Worm (Caenorhabditis elegans) whole organism, young adult: ENCODE data around the gene cox-17.

ENCODE experiments used
- B0019.2 ChIP-seq: fragments of 200-800 bp; sonication (Bioruptor generic); conservative IDR thresholded peaks from 2 replicates; pipeline ENCODE4 v1.3.6; 2022; ENCODE audit warnings: missing genetic modification reagents, missing genetic modification characterization, missing compliant biosample characterization
- B0261.1 ChIP-seq: sonication (generic microtip); optimal IDR thresholded peaks from 2 replicates; lab custom pipeline; 2016; ENCODE audit warnings: mild to moderate bottlenecking, missing genetic modification characterization, moderate library complexity, missing compliant biosample characterization
- F10E7.11 ChIP-seq: sonication (generic microtip); optimal IDR thresholded peaks from 2 replicates; lab custom pipeline; 2017; ENCODE audit warnings: mild to moderate bottlenecking, missing genetic modification characterization, moderate library complexity, missing compliant biosample characterization
- F22D6.2 ChIP-seq: sonication (generic microtip); optimal IDR thresholded peaks from 2 replicates; lab custom pipeline; 2016; ENCODE audit warnings: mild to moderate bottlenecking, missing genetic modification characterization, missing compliant biosample characterization
- F39B2.1 ChIP-seq: fragments of 200-800 bp; sonication (Bioruptor generic); IDR thresholded peaks from 2 replicates; pipeline ENCODE4 v1.3.6; 2022; ENCODE audit warnings: missing genetic modification reagents, missing genetic modification characterization, missing compliant biosample characterization
- F57C9.4 ChIP-seq: sonication (generic microtip); optimal IDR thresholded peaks from 2 replicates; lab custom pipeline; 2017; ENCODE audit warnings: mild to moderate bottlenecking, missing genetic modification characterization, missing compliant biosample characterization
- K12H6.12 ChIP-seq: fragments of 200-800 bp; sonication (Bioruptor generic); optimal IDR thresholded peaks from 2 replicates; lab custom pipeline; 2018; ENCODE audit warnings: mild to moderate bottlenecking, missing genetic modification characterization, missing compliant biosample characterization
- T07F8.4 ChIP-seq: sonication (generic microtip); optimal IDR thresholded peaks from 2 replicates; lab custom pipeline; 2016; ENCODE audit warnings: mild to moderate bottlenecking, missing genetic modification characterization, moderate library complexity, missing compliant biosample characterization
- T26A5.8 ChIP-seq: sonication (generic microtip); optimal IDR thresholded peaks from 2 replicates; lab custom pipeline; 2016; ENCODE audit warnings: missing genetic modification characterization, missing compliant biosample characterization
- Y56A3A.18 ChIP-seq: fragments of 200-800 bp; sonication (Bioruptor generic); IDR thresholded peaks from 2 replicates; pipeline ENCODE4 v1.3.6; 2022; ENCODE audit warnings: missing genetic modification reagents, missing genetic modification characterization, missing compliant biosample characterization
- Y67H2A.10 ChIP-seq: fragments of 200-800 bp; sonication (Bioruptor generic); conservative IDR thresholded peaks from 2 replicates; pipeline ENCODE4 v1.3.6; 2022; ENCODE audit warnings: missing genetic modification reagents, missing genetic modification characterization, missing compliant biosample characterization
- Y95B8A.8 ChIP-seq: fragments of 200-800 bp; sonication (Bioruptor generic); IDR thresholded peaks from 2 replicates; pipeline ENCODE4 v1.3.6; 2022; ENCODE audit warnings: missing genetic modification reagents, missing genetic modification characterization, missing compliant biosample characterization
- ZK185.1 ChIP-seq: sonication (generic microtip); optimal IDR thresholded peaks from 2 replicates; lab custom pipeline; 2016; ENCODE audit warnings: mild to moderate bottlenecking, missing genetic modification characterization, missing compliant biosample characterization; ENCODE audit not compliant: poor library complexity, severe bottlenecking
- atf-7 ChIP-seq: sonication (generic microtip); optimal IDR thresholded peaks from 2 replicates; lab custom pipeline; 2017; ENCODE audit warnings: mild to moderate bottlenecking, missing genetic modification characterization, missing compliant biosample characterization
- athp-1 ChIP-seq: sonication (generic microtip); optimal IDR thresholded peaks from 2 replicates; lab custom pipeline; 2017; ENCODE audit warnings: mild to moderate bottlenecking, missing genetic modification characterization, missing compliant biosample characterization
- attf-3 ChIP-seq: fragments of 200-800 bp; sonication (Bioruptor generic); conservative IDR thresholded peaks from 2 replicates; pipeline ENCODE4 v1.3.6; 2022; ENCODE audit warnings: missing genetic modification reagents, missing genetic modification characterization, missing compliant biosample characterization
- cebp-1 ChIP-seq, 2 experiments: fragments of 200-800 bp in 1 of 2; sonication (Bioruptor generic) in 1 of 2; sonication (generic microtip) in 1 of 2; IDR thresholded peaks in 1 of 2; optimal IDR thresholded peaks in 1 of 2; 2 replicates each; pipeline versions ENCODE4 v1.3.6 to Lab custom; 2017 to 2022; ENCODE audit warnings: missing compliant biosample characterization in 2 of 2, missing genetic modification characterization in 2 of 2, mild to moderate bottlenecking in 1 of 2, missing genetic modification reagents in 1 of 2, moderate library complexity in 1 of 2
- ceh-100 ChIP-seq: fragments of 200-800 bp; sonication (Bioruptor generic); IDR thresholded peaks from 2 replicates; pipeline ENCODE4 v1.3.6; 2022; ENCODE audit warnings: missing genetic modification reagents, missing genetic modification characterization, missing compliant biosample characterization
- ceh-79 ChIP-seq: sonication (generic microtip); optimal IDR thresholded peaks from 2 replicates; lab custom pipeline; 2017; ENCODE audit warnings: mild to moderate bottlenecking, missing genetic modification characterization, missing compliant biosample characterization
- dox-1 ChIP-seq: fragments of 200-800 bp; sonication (Bioruptor generic); IDR thresholded peaks from 2 replicates; pipeline ENCODE4 v1.3.6; 2022; ENCODE audit warnings: missing genetic modification reagents, missing genetic modification characterization, missing compliant biosample characterization
- dpl-1 ChIP-seq: fragments of 150-350 bp; optimal IDR thresholded peaks from 2 replicates; lab custom pipeline; 2014; ENCODE audit warnings: missing biosample characterization, missing genetic modification reagents, missing genetic modification characterization
- efl-1 ChIP-seq: fragments of 150-350 bp; optimal IDR thresholded peaks from 2 replicates; lab custom pipeline; 2014; ENCODE audit warnings: missing biosample characterization, missing genetic modification reagents, missing genetic modification characterization
- egl-18 ChIP-seq: fragments of 200-800 bp; sonication (Bioruptor generic); IDR thresholded peaks from 2 replicates; pipeline ENCODE4 v1.3.6; 2022; ENCODE audit warnings: missing genetic modification reagents, missing genetic modification characterization, missing compliant biosample characterization
- egl-44 ChIP-seq: fragments of 200-800 bp; sonication (Bioruptor generic); IDR thresholded peaks from 2 replicates; pipeline ENCODE4 v1.3.6; 2022; ENCODE audit warnings: missing genetic modification reagents, missing genetic modification characterization, missing compliant biosample characterization
- him-1 ChIP-seq: sonication (generic microtip); optimal IDR thresholded peaks from 2 replicates; lab custom pipeline; 2016; ENCODE audit warnings: missing genotype, missing genetic modification reagents, missing genetic modification characterization, missing compliant biosample characterization
- hlh-12 ChIP-seq: sonication (generic microtip); optimal IDR thresholded peaks from 2 replicates; lab custom pipeline; 2016; ENCODE audit warnings: missing genetic modification characterization, missing compliant biosample characterization
- hmg-1.2 ChIP-seq: fragments of 200-800 bp; sonication (Bioruptor generic); IDR thresholded peaks from 2 replicates; pipeline ENCODE4 v1.3.6; 2022; ENCODE audit warnings: missing genetic modification reagents, missing genetic modification characterization, missing compliant biosample characterization
- hmg-20 ChIP-seq: fragments of 200-800 bp; sonication (Bioruptor generic); IDR thresholded peaks from 2 replicates; pipeline ENCODE4 v1.3.6; 2022; ENCODE audit warnings: missing genetic modification reagents, missing genetic modification characterization, missing compliant biosample characterization
- lin-35 ChIP-seq, 3 experiments: fragments of 150-350 bp in 2 of 3; sonication (generic microtip) in 1 of 3; optimal IDR thresholded peaks; 2 replicates each; lab custom pipeline; 2014 to 2018; ENCODE audit warnings: missing biosample characterization in 3 of 3, missing genetic modification characterization in 3 of 3, missing genetic modification reagents in 3 of 3
- lin-40 ChIP-seq: sonication (generic microtip); optimal IDR thresholded peaks from 2 replicates; lab custom pipeline; 2016; ENCODE audit warnings: missing genetic modification characterization, mild to moderate bottlenecking, missing compliant biosample characterization, missing genotype, missing genetic modification reagents
- madf-6 ChIP-seq: fragments of 200-800 bp; sonication (Bioruptor generic); IDR thresholded peaks from 2 replicates; pipeline ENCODE4 v1.3.6; 2022; ENCODE audit warnings: missing genetic modification reagents, missing genetic modification characterization, missing compliant biosample characterization
- mel-28 ChIP-seq: sonication (generic microtip); optimal IDR thresholded peaks from 2 replicates; lab custom pipeline; 2016; ENCODE audit warnings: borderline replicate concordance, mild to moderate bottlenecking, missing genetic modification characterization, missing compliant biosample characterization
- mxl-1 ChIP-seq: sonication (generic microtip); optimal IDR thresholded peaks from 2 replicates; lab custom pipeline; 2016; ENCODE audit warnings: missing genetic modification characterization, missing compliant biosample characterization
- nfyb-1 ChIP-seq: fragments of 200-800 bp; sonication (Bioruptor generic); IDR thresholded peaks from 2 replicates; pipeline ENCODE4 v1.3.6; 2022; ENCODE audit warnings: missing genetic modification reagents, missing genetic modification characterization, missing compliant biosample characterization
- pbrm-1 ChIP-seq: fragments of 200-800 bp; sonication (Bioruptor generic); IDR thresholded peaks from 2 replicates; pipeline ENCODE4 v1.3.6; 2022; ENCODE audit warnings: missing genetic modification reagents, missing genetic modification characterization, missing compliant biosample characterization
- snpc-1.1 ChIP-seq: sonication (generic microtip); optimal IDR thresholded peaks from 2 replicates; lab custom pipeline; 2017; ENCODE audit warnings: missing genetic modification characterization, mild to moderate bottlenecking, missing compliant biosample characterization, antibody characterized with exemption, moderate library complexity, missing genotype, missing genetic modification reagents; ENCODE audit not compliant: insufficient read depth
- somi-1 ChIP-seq: fragments of 200-800 bp; sonication (Bioruptor generic); optimal IDR thresholded peaks from 2 replicates; lab custom pipeline; 2018; ENCODE audit warnings: mild to moderate bottlenecking, missing genetic modification characterization, missing compliant biosample characterization
- tbp1 ChIP-seq: fragments of 200-800 bp; sonication (Bioruptor generic); optimal IDR thresholded peaks from 2 replicates; lab custom pipeline; 2018; ENCODE audit warnings: mild to moderate bottlenecking, missing genetic modification characterization, missing compliant biosample characterization
- tbx-9 ChIP-seq: sonication (generic microtip); optimal IDR thresholded peaks from 2 replicates; lab custom pipeline; 2016; ENCODE audit warnings: borderline replicate concordance, missing genetic modification characterization, inconsistent platforms, missing compliant biosample characterization
- zim-3 ChIP-seq: sonication (generic microtip); optimal IDR thresholded peaks from 2 replicates; lab custom pipeline; 2017; ENCODE audit warnings: mild to moderate bottlenecking, missing genetic modification characterization, moderate library complexity, missing compliant biosample characterization

The cox-17 gene

ce11 chrIII:189280-189679, 1.5 kb upstream of the cox-17 start:
- TF ChIP-seq ceh-100 (GFP tag; lab: Robert Waterston, UW) (no peak), cebp-1 (GFP tag; IDR thresholded peaks at IDR 0.05; lab: Robert Waterston, UW) (no peak), cebp-1 (tag; optimal IDR thresholded peaks at IDR 0.05; lab: Kevin White, UChicago) (peak; percentile 79)

- TF ChIP-seq F39B2.1 (GFP tag; lab: Robert Waterston, UW) = no peak
- TF ChIP-seq Y95B8A.8 (GFP tag; lab: Robert Waterston, UW) = no peak
- TF ChIP-seq K12H6.12 (tag; lab: Kevin White, UChicago) = no peak
- TF ChIP-seq dox-1 (GFP tag; lab: Robert Waterston, UW) = no peak
- TF ChIP-seq dpl-1 = no peak
- TF ChIP-seq mel-28 = no peak
- no peak for TF ChIP-seq tbp1 (GFP tag; lab: Kevin White, UChicago)
- no peak for TF ChIP-seq hmg-20 (GFP tag; lab: Robert Waterston, UW)
- no peak for TF ChIP-seq mxl-1 (tag; lab: Kevin White, UChicago)
- TF ChIP-seq F57C9.4 (tag; lab: Kevin White, UChicago) = no peak
- no peak for TF ChIP-seq Y67H2A.10 (GFP tag; lab: Robert Waterston, UW)
- TF ChIP-seq Y56A3A.18 (GFP tag; lab: Robert Waterston, UW) = no peak
- TF ChIP-seq hlh-12 (tag; lab: Kevin White, UChicago) = no peak
- no peak for TF ChIP-seq lin-40 (tag; lab: Kevin White, UChicago)
- TF ChIP-seq F10E7.11 (tag; lab: Kevin White, UChicago) = no peak
- TF ChIP-seq nfyb-1 (GFP tag; lab: Robert Waterston, UW) = no peak
- TF ChIP-seq zim-3 (tag; lab: Kevin White, UChicago) = no peak
- TF ChIP-seq, all 124 proteins: peak for 0
These were observed 1.0 kb downstream of the cox-17 start, which contains the start of gene sec-20 for ce11 chrIII:191803-192202. TSS of gene sec-20 (plus strand) at chrIII:192103.

- TF ChIP-seq Y95B8A.8 (GFP tag; lab: Robert Waterston, UW) (no peak), B0261.1 (no peak), egl-44 (GFP tag; lab: Robert Waterston, UW) (no peak), ceh-79 (tag; lab: Kevin White, UChicago) (no peak), ceh-100 (GFP tag; lab: Robert Waterston, UW) (no peak), pbrm-1 (GFP tag; lab: Robert Waterston, UW) (no peak), somi-1 (GFP tag; lab: Kevin White, UChicago) (no peak)
These were observed 3.4 kb downstream of the cox-17 start, which contains the start of gene F40G9.17 for ce11 chrIII:194160-194559. TSS of gene F40G9.17 (plus strand) at chrIII:194460.

- 0 out of 2 replicates have a peak, but pooled peaks have one; percentile 10 for TF ChIP-seq madf-6 (GFP tag; lab: Robert Waterston, UW)
- no peak for TF ChIP-seq dpl-1
These were observed 13.2 kb downstream of the cox-17 start for ce11 chrIII:203953-204352.

- no peak for TF ChIP-seq F22D6.2
- TF ChIP-seq atf-7 = no peak
- no peak for TF ChIP-seq tbx-9
- TF ChIP-seq T26A5.8 (tag; lab: Kevin White, UChicago) = no peak
- no peak for TF ChIP-seq egl-18 (GFP tag; lab: Robert Waterston, UW)
- no peak for TF ChIP-seq him-1 (tag; lab: Kevin White, UChicago)
- TF ChIP-seq Y56A3A.18 (GFP tag; lab: Robert Waterston, UW) = no peak
- no peak for TF ChIP-seq hmg-1.2
- no peak for TF ChIP-seq T07F8.4
- TF ChIP-seq efl-1 (GFP tag; lab: Kevin White, UChicago) = no peak
- TF ChIP-seq attf-3 = no peak
- TF ChIP-seq B0019.2 = no peak
- TF ChIP-seq ZK185.1 (tag; lab: Kevin White, UChicago) = no peak
- TF ChIP-seq snpc-1.1 (tag; lab: Kevin White, UChicago) = no peak
- TF ChIP-seq athp-1 (tag; lab: Kevin White, UChicago) = no peak
- TF ChIP-seq lin-35 (GFP tag; optimal IDR thresholded peaks at IDR 0.05; lab: Kevin White, UChicago) = no peak
These were observed 16.2 kb downstream of the cox-17 start, which contains the start of gene W10C4.1 for ce11 chrIII:207023-207422. TSS of gene W10C4.1 (minus strand) at chrIII:207123.
